Fruit fly (Drosophila melanogaster) whole organism, pupa: ENCODE measurements around the gene CHMP2B.

Source experiments
- CG12605 ChIP-seq: fragments of 200-800 bp; sonication (Bioruptor generic); IDR thresholded peaks from 2 replicates; pipeline ENCODE4 v1.3.6; 2022; ENCODE audit warnings: missing biosample characterization, missing genetic modification characterization
- CG15710 ChIP-seq: fragments of 200-800 bp; sonication (Bioruptor generic); optimal IDR thresholded peaks from 2 replicates; lab custom pipeline; 2018; ENCODE audit warnings: missing biosample characterization, mild to moderate bottlenecking, missing genetic modification characterization, moderate library complexity
- CG17806 ChIP-seq: fragments of 200-800 bp; sonication (Bioruptor generic); optimal IDR thresholded peaks from 2 replicates; lab custom pipeline; 2018; ENCODE audit warnings: missing biosample characterization, mild to moderate bottlenecking, missing genetic modification characterization, moderate library complexity
- CG34367 ChIP-seq: fragments of 200-800 bp; sonication (Bioruptor generic); optimal IDR thresholded peaks from 2 replicates; lab custom pipeline; 2018; ENCODE audit warnings: missing biosample characterization, mild to moderate bottlenecking, missing genetic modification characterization
- CG4496 ChIP-seq: fragments of 200-800 bp; sonication (Bioruptor generic); IDR thresholded peaks from 3 replicates; pipeline ENCODE4 v1.3.6; 2022; ENCODE audit warnings: missing biosample characterization, missing genetic modification characterization
- CG8159 ChIP-seq: fragments of 200-800 bp; sonication (Bioruptor generic); optimal IDR thresholded peaks from 3 replicates; lab custom pipeline; 2018; ENCODE audit warnings: missing biosample characterization, mild to moderate bottlenecking, missing genetic modification characterization, moderate library complexity
- D1 ChIP-seq: fragments of 200-800 bp; sonication (Bioruptor generic); optimal IDR thresholded peaks from 2 replicates; lab custom pipeline; 2018; ENCODE audit warnings: missing biosample characterization, mild to moderate bottlenecking, missing genetic modification characterization, moderate library complexity
- EcR ChIP-seq: fragments of 200-800 bp; sonication (Bioruptor generic); optimal IDR thresholded peaks from 3 replicates; lab custom pipeline; 2019; ENCODE audit warnings: missing biosample characterization, missing genetic modification characterization, mild to moderate bottlenecking, moderate library complexity, missing genetic modification reagents
- Ets98B ChIP-seq: fragments of 200-800 bp; sonication (Bioruptor generic); IDR thresholded peaks from 2 replicates; pipeline ENCODE4 v1.3.6; 2022; ENCODE audit warnings: missing biosample characterization, missing genetic modification characterization
- fd96Ca ChIP-seq: fragments of 200-800 bp; sonication (Bioruptor generic); IDR thresholded peaks from 3 replicates; pipeline ENCODE4 v1.3.6; 2022; ENCODE audit warnings: missing biosample characterization, missing genetic modification characterization
- gl ChIP-seq: fragments of 200-800 bp; sonication (Bioruptor generic); optimal IDR thresholded peaks from 2 replicates; lab custom pipeline; 2018; ENCODE audit warnings: missing biosample characterization, mild to moderate bottlenecking, missing genetic modification characterization
- rn ChIP-seq: fragments of 200-800 bp; sonication (Bioruptor generic); IDR thresholded peaks from 2 replicates; pipeline ENCODE4 v1.3.6; 2022; ENCODE audit warnings: missing biosample characterization, missing genetic modification characterization

dm6 chr3L:5133704-5134430, 5.6 kb upstream of the CHMP2B start, which contains the start of gene Yod1:
- TF ChIP-seq CG17806 (tag; lab: Kevin White, UChicago) (no peak), D1 (tag; lab: Kevin White, UChicago) (no peak), EcR (GFP tag; lab: Kevin White, UChicago) (peak; percentile 88), CG12605 (GFP tag; lab: Robert Waterston, UW) (0 out of 2 replicates have a peak, but pooled peaks have one; percentile 12), CG15710 (tag; lab: Kevin White, UChicago) (no peak), CG8159 (tag; lab: Kevin White, UChicago) (no peak), Ets98B (GFP tag; lab: Robert Waterston, UW) (peak; percentile 19; the same call in 1 of the 2 replicates), fd96Ca (GFP tag; lab: Robert Waterston, UW) (no peak), CG34367 (no peak), gl (tag; lab: Kevin White, UChicago) (peak; percentile 33), CG4496 (GFP tag; lab: Robert Waterston, UW) (no peak), rn (GFP tag; lab: Robert Waterston, UW) (no peak)
